Worm (Caenorhabditis elegans): ENCODE results near the gene oxy-4.

DNA sequence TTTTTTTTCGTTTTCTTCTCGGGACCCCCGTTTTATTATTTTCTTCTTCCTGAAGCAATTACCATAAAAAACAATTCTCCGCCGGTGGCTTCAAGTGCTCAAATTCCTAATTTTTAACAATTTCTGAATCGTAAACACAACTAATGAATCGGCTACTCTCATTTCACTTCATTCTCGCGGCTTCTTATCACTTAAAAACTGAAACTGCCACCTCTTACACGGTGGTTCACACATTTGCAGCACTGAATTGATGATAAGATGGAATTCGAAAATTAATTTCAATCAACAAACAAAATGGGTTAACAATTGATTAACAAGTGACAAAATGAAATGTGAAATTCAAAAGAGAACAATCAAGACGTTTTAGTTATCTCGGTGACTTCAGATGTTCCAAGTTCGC is 21.5 kb downstream of the oxy-4 start:
- no peak for TF ChIP-seq zip-4 (GFP tag; optimal IDR thresholded peaks at IDR 0.05)
- no peak for TF ChIP-seq alr-1 (tag; optimal IDR thresholded peaks at IDR 0.05; ENCODE audit: borderline replicate concordance)
- TF ChIP-seq nhr-28 (tag; optimal IDR thresholded peaks at IDR 0.05) = no peak
- no peak for TF ChIP-seq egl-27 (tag; optimal IDR thresholded peaks at IDR 0.05)
- no peak for TF ChIP-seq sptf-1 (tag; optimal IDR thresholded peaks at IDR 0.05)
- TF ChIP-seq ceh-82 (tag; optimal IDR thresholded peaks at IDR 0.05) = no peak
- TF ChIP-seq elt-3 (tag; optimal IDR thresholded peaks at IDR 0.05) = no peak
- no peak for TF ChIP-seq F16B12.6 (tag; optimal IDR thresholded peaks at IDR 0.05)
- no peak for TF ChIP-seq snpc-4 (tag; optimal IDR thresholded peaks at IDR 0.05)
- TF ChIP-seq ztf-11 (tag; optimal IDR thresholded peaks at IDR 0.05) = no peak
- TF ChIP-seq zag-1 (tag; optimal IDR thresholded peaks at IDR 0.05) = no peak
- no peak for TF ChIP-seq nhr-12 (tag; optimal IDR thresholded peaks at IDR 0.05)
- no peak for TF ChIP-seq unc-62 (GFP tag; optimal IDR thresholded peaks at IDR 0.05)
